Worm (Caenorhabditis elegans) whole organism, midembryonic: ENCODE results near the gene R107.5.

Experiments
- T22C8.4 ChIP-seq: fragments of 200-800 bp; sonication (Bioruptor generic); IDR thresholded peaks from 2 replicates; pipeline ENCODE4 v1.3.6; 2022; ENCODE audit warnings: missing genetic modification characterization, missing compliant biosample characterization
- cog-1 ChIP-seq: sonication (generic microtip); optimal IDR thresholded peaks from 2 replicates; lab custom pipeline; 2016; ENCODE audit warnings: missing genetic modification characterization, missing compliant biosample characterization
- flt-1 ChIP-seq: fragments of 200-800 bp; sonication (Bioruptor generic); IDR thresholded peaks from 2 replicates; pipeline ENCODE4 v1.3.6; 2022; ENCODE audit warnings: missing genetic modification characterization, missing compliant biosample characterization
- klf-2 ChIP-seq: fragments of 200-800 bp; sonication (Bioruptor generic); conservative IDR thresholded peaks from 2 replicates; pipeline ENCODE4 v1.3.6; 2022; ENCODE audit warnings: missing genetic modification reagents, missing genetic modification characterization, missing compliant biosample characterization
- med-1 ChIP-seq: sonication (generic microtip); optimal IDR thresholded peaks from 2 replicates; lab custom pipeline; 2017; ENCODE audit warnings: missing genetic modification characterization, mild to moderate bottlenecking, missing compliant biosample characterization, antibody characterized with exemption, missing genetic modification reagents; ENCODE audit not compliant: insufficient read depth
- ref-1 ChIP-seq: fragments of 200-800 bp; sonication (Bioruptor generic); conservative IDR thresholded peaks from 2 replicates; pipeline ENCODE4 v1.3.6; 2022; ENCODE audit warnings: missing genetic modification reagents, missing genetic modification characterization, missing compliant biosample characterization
- tab-1 ChIP-seq: fragments of 200-800 bp; sonication (Bioruptor generic); IDR thresholded peaks from 2 replicates; pipeline ENCODE4 v1.3.6; 2022; ENCODE audit warnings: missing genetic modification characterization, missing compliant biosample characterization
- ztf-23 ChIP-seq: fragments of 200-800 bp; sonication (Bioruptor generic); IDR thresholded peaks from 2 replicates; pipeline ENCODE4 v1.3.6; 2022; ENCODE audit warnings: missing genetic modification reagents, missing genetic modification characterization, missing compliant biosample characterization
- ztf-29 ChIP-seq: fragments of 200-800 bp; sonication (Bioruptor generic); IDR thresholded peaks from 2 replicates; pipeline ENCODE4 v1.3.6; 2022; ENCODE audit warnings: missing genetic modification reagents, missing genetic modification characterization, missing compliant biosample characterization

Gene R107.5

DNA sequence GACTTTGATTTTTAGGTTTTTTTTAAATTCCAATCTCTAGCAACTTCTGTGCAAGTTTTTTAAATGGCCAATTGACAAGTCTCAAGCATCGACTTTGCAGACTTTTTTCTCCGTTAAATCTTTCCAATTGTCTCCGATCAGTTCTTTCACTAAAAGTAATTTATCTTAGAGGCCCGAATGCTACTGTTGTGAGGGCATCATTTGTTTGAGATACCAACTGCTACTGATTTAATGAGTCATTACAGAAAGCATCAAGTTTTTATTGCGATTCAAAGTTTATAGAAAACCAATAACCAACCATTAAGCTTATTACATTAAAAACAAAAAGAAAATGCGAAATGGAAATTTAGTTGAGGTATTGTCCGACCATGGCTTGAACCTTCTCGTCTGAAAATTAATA, 26.5 kb upstream of the R107.5 start:
- no peak for TF ChIP-seq ztf-29
- no peak for TF ChIP-seq cog-1 (tag; lab: Kevin White, UChicago)
- no peak for TF ChIP-seq flt-1
- TF ChIP-seq ztf-23 (GFP tag; lab: Robert Waterston, UW) = no peak
- TF ChIP-seq klf-2 (GFP tag; lab: Robert Waterston, UW) = no peak
- TF ChIP-seq tab-1 = no peak
- TF ChIP-seq T22C8.4 (GFP tag; lab: Robert Waterston, UW) = no peak
- TF ChIP-seq ref-1 (GFP tag; lab: Robert Waterston, UW) = no peak
- no peak for TF ChIP-seq med-1 (GFP tag; lab: Kevin White, UChicago)

DNA sequence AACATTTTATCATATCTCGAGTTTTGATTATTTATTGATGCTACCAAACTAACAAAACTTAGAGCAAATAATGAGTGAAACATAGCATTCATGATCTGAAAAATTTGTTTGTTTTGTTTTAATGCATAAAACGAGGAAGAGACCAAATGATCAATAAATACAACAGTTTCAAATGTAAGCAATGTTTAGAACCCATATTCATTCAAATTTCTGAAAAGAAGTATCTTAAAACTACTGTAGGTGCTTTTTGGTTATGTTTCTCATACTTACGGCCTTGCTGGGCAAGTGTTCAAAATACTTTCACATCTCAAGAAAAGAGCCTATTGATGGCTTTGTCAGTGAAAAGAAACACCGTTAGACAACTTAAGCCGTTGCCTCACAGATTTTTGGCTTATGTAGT, 24.1 kb upstream of the R107.5 start, which contains the start of gene F02A9.1:
Gene F02A9.1, minus strand, starts transcription at position 101 of the 400 bp plus-strand sequence.
- TF ChIP-seq med-1 (GFP tag; lab: Kevin White, UChicago) (no peak), ztf-23 (GFP tag; lab: Robert Waterston, UW) (no peak)

DNA sequence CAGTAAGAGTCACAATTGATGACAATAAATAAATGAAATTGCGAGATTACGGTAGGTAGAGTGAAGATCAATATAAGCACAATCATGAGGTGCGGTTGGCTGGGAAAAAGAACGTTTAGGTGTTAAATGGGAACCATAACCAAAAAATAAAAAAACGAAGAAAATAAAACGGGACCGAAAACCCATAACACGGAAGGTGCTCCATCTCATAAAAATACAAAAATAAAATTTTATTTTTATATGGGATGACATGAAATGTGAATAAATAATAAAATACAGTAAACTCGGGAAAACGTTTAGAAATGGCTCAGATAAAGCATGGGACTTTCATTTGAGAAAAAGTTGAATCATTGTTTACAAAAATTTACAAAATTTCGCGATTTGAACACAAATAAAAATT, 21.9 kb upstream of the R107.5 start, which contains the start of gene F02A9.7:
Gene F02A9.7, minus strand, starts transcription at position 101 of the 400 bp plus-strand sequence.
- TF ChIP-seq tab-1 (no peak), ztf-23 (GFP tag; lab: Robert Waterston, UW) (no peak), med-1 (GFP tag; lab: Kevin White, UChicago) (no peak), klf-2 (GFP tag; lab: Robert Waterston, UW) (no peak), flt-1 (no peak), ztf-29 (no peak), cog-1 (tag; lab: Kevin White, UChicago) (no peak), T22C8.4 (GFP tag; lab: Robert Waterston, UW) (no peak), ref-1 (GFP tag; lab: Robert Waterston, UW) (no peak)

DNA sequence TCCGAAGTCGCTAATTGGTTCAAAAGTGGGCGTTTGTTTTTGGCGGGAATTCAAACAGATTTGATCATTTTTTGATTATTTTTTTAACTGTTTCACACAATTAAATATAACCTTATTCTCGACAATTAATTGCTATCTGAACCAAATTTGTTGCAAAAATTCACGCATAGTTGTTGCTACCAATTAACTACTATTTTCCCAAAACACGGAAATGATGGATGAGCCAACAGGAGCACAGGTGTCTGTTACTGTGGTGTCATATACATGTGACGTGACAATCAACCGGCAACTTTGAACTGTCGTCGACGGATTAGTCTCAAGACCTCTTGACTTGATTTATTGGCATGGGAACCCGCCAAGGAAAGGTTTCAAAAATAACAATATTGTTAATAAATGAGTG, 19.1 kb upstream of the R107.5 start:
- TF ChIP-seq tab-1 (no peak), ztf-23 (GFP tag; lab: Robert Waterston, UW) (no peak), T22C8.4 (GFP tag; lab: Robert Waterston, UW) (no peak)

DNA sequence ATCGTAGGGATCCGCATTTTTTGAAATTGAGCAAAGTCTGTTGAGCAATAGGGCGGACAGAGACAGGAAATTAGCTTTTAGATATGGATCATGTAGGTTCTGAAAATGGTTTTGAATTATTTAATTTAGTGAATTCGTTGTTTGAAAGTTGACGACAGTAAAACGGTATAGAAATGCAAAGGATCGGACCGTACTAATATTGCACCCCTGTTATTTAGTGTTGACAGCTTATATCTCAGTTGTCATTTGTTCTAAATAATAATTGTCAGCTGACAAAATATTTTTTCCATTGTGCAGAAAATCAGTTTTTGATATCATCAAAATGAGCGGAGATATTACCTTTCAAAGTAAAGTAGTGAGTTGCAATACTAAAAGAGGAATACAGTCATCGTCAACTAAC, 17.8 kb upstream of the R107.5 start, which contains the start of gene lin-12:
Gene lin-12, minus strand, starts transcription at position 101 of the 400 bp plus-strand sequence.
- no peak for TF ChIP-seq tab-1
- no peak for TF ChIP-seq ref-1 (GFP tag; lab: Robert Waterston, UW)
- TF ChIP-seq klf-2 (GFP tag; lab: Robert Waterston, UW) = no peak
- no peak for TF ChIP-seq T22C8.4 (GFP tag; lab: Robert Waterston, UW)
- TF ChIP-seq med-1 (GFP tag; lab: Kevin White, UChicago) = no peak
- TF ChIP-seq ztf-29 = no peak
- TF ChIP-seq ztf-23 (GFP tag; lab: Robert Waterston, UW) = no peak
- TF ChIP-seq flt-1 = no peak
- no peak for TF ChIP-seq cog-1 (tag; lab: Kevin White, UChicago)

DNA sequence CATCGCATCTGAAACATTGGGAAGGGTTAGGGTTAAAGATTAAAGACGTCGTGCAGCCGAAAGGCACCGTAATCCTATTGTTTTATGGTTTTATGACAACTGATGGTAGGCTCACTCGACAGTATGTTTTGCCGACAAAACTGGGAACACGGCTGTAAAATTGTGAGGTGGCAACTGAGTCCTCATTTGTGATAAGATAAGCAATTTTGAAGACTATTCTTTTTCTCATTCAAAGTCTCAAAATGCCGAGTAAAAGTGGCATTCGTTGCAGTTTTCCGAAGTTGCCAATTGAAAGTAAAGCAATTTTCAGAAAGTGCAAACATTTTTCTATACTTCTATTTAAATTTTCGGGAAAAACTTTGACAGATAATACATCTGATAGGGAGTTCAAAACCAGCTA, 16.1 kb upstream of the R107.5 start:
- TF ChIP-seq ref-1 (GFP tag; lab: Robert Waterston, UW) = no peak
- no peak for TF ChIP-seq med-1 (GFP tag; lab: Kevin White, UChicago)
- TF ChIP-seq ztf-29 = no peak
- no peak for TF ChIP-seq flt-1
- TF ChIP-seq tab-1 = no peak
- no peak for TF ChIP-seq T22C8.4 (GFP tag; lab: Robert Waterston, UW)
- TF ChIP-seq ztf-23 (GFP tag; lab: Robert Waterston, UW) = no peak
- TF ChIP-seq klf-2 (GFP tag; lab: Robert Waterston, UW) = no peak
- TF ChIP-seq cog-1 (tag; lab: Kevin White, UChicago) = no peak

DNA sequence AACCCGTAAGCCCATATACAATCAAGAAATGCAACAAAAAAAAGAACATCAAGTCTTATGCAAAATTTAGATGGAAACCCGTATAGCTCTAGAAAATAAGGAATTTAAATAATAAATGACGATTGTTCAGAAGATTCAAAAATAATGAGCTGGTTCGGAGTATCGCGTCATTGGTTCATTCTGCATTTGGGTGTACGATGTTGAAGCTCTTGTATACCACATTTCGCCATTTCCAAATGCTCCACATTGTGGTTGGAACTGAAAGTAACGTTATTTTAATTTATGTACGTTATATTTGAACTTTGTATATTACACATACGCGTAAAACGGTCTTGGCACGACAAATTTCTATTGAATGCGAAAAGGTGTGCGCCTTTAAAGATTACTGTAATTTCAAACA, 6.7 kb upstream of the R107.5 start:
- TF ChIP-seq tab-1 (no peak), ztf-29 (no peak), T22C8.4 (GFP tag; lab: Robert Waterston, UW) (no peak), klf-2 (GFP tag; lab: Robert Waterston, UW) (no peak), ztf-23 (GFP tag; lab: Robert Waterston, UW) (no peak), flt-1 (no peak), med-1 (GFP tag; lab: Kevin White, UChicago) (no peak)

DNA sequence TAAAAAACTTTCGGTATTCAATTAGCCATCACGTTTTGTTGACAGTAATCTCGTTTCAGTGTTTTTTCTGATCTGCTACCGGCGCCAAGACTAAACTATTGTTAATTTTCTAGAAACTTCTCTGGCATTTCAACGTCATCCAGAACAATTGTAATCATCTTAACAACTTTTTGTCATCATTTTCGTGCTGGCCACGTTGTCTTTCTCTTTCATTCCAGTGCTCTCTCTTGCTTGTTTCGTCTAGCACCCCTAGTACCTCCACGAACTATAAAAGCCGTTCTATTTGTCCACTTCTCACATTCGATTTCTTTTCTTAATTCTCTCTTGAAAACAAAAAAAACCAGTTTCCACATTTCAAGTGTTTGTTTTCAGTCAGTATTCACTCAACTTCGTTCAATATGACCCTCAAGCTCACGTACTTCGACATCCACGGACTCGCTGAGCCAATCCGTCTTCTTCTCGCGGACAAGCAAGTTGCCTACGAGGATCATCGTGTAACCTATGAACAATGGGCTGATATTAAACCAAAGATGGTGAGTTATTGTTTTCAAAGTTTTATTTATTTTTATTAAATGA, 5.5 kb upstream of the R107.5 start, which contains the start of gene gst-1:
Gene gst-1, plus strand, starts transcription at position 373 of the 576 bp plus-strand sequence.
- no peak for TF ChIP-seq ref-1 (GFP tag; lab: Robert Waterston, UW)
- TF ChIP-seq flt-1 = no peak
- TF ChIP-seq klf-2 (GFP tag; lab: Robert Waterston, UW) = no peak
- no peak for TF ChIP-seq ztf-23 (GFP tag; lab: Robert Waterston, UW)
- no peak for TF ChIP-seq T22C8.4 (GFP tag; lab: Robert Waterston, UW)
- TF ChIP-seq ztf-29 = no peak
- TF ChIP-seq tab-1 = no peak
- no peak for TF ChIP-seq cog-1 (tag; lab: Kevin White, UChicago)
- TF ChIP-seq med-1 (GFP tag; lab: Kevin White, UChicago) = no peak

DNA sequence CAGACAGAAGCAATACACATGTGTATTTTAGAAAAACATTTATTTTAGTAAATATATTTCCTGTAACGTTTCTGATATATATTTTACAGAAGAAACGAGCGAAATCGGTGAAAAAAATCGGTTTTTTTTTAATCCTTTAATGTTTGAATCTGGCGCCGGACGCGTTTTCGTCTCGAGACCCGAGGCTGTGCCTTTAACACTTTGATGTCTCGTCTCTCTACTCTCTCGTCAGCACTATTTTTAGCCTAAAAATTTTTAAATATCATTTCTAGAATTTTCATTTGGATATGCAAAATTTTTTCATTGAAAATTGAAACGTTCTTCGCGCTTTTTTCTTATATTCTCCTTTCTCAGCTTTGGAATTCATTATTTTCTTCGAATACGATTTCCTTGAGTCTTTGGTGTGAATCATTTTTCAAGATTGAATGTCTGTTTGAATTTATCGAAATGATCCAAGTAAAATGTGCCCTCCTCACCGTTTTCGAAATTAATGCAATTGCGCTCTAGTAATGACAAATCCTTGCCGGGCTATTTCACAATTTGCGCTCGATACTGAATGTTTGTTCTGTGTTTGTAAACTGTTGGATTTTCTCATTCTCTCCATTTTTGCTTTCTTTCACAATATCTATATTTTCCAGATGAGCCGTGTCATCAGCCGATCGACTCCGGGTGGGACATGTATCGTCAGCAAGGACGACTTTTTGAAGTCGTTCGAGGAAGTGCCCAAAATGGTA, 991 bp upstream of the R107.5 start, which contains the start of gene cls-2:
Gene cls-2, plus strand, starts transcription at position 635 of the 734 bp plus-strand sequence.
- no peak for TF ChIP-seq tab-1
- TF ChIP-seq med-1 (GFP tag; lab: Kevin White, UChicago) = no peak
- no peak for TF ChIP-seq T22C8.4 (GFP tag; lab: Robert Waterston, UW)
- TF ChIP-seq klf-2 (GFP tag; lab: Robert Waterston, UW) = no peak
- no peak for TF ChIP-seq ztf-23 (GFP tag; lab: Robert Waterston, UW)
- TF ChIP-seq ztf-29 = no peak
- no peak for TF ChIP-seq ref-1 (GFP tag; lab: Robert Waterston, UW)
- TF ChIP-seq cog-1 (tag; lab: Kevin White, UChicago) = no peak
- TF ChIP-seq flt-1 = no peak
